Worm (Caenorhabditis elegans): Measurements from ENCODE around the gene F55A11.7.

DNA sequence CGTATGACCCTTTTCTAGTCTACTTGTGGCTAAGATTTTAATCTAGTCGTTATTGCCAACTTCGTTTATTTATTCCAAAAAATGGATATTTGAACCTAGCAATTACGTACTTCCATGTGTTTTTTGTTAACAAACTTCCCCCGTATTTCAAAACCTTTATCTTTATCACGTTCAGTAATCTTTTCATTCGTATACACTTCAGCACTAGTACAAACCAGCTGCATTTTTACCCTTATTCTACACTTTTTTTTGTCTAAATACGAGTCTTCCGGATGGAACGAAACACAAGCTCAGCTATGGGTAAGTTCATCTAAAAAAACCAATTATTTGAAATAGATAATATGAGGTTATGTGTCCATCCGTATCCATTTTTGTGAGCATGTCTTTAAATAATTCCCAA, 2.2 kb upstream of the F55A11.7 start, which contains the start of gene D2023.1:
- TF ChIP-seq lin-39 (tag; optimal IDR thresholded peaks at IDR 0.05) = no peak
- no peak for TF ChIP-seq jun-1 (tag; optimal IDR thresholded peaks at IDR 0.05)
- no peak for TF ChIP-seq nhr-25 (tag; optimal IDR thresholded peaks at IDR 0.05)
- no peak for TF ChIP-seq mdl-1 (tag; optimal IDR thresholded peaks at IDR 0.05)
- no peak for TF ChIP-seq nhr-28 (tag; optimal IDR thresholded peaks at IDR 0.05)

All from whole organism, L3 larva.